Worm (Caenorhabditis elegans) whole organism, L1 larva: Measurements from ENCODE around the gene tat-6.

ENCODE experiments used
- F16B12.6 ChIP-seq: fragments of 150-350 bp; optimal IDR thresholded peaks from 2 replicates; lab custom pipeline; 2014; ENCODE audit warnings: missing biosample characterization, missing genetic modification characterization
- Y116A8C.19 ChIP-seq: sonication (generic microtip); optimal IDR thresholded peaks from 2 replicates; lab custom pipeline; 2016; ENCODE audit warnings: missing compliant biosample characterization, missing genetic modification characterization, borderline replicate concordance
- alr-1 ChIP-seq: fragments of 200-800 bp; sonication (Bioruptor generic); optimal IDR thresholded peaks from 2 replicates; lab custom pipeline; 2018; ENCODE audit warnings: borderline replicate concordance, mild to moderate bottlenecking, missing genetic modification characterization, missing compliant biosample characterization
- blmp-1 ChIP-seq: fragments of 150-350 bp; optimal IDR thresholded peaks from 2 replicates; lab custom pipeline; 2014; ENCODE audit warnings: missing biosample characterization, missing genetic modification characterization
- ceh-63 ChIP-seq: fragments of 200-800 bp; sonication (Bioruptor generic); optimal IDR thresholded peaks from 2 replicates; lab custom pipeline; 2018; ENCODE audit warnings: mild to moderate bottlenecking, missing genetic modification characterization, missing compliant biosample characterization
- ceh-8 ChIP-seq: fragments of 200-800 bp; sonication (Bioruptor generic); optimal IDR thresholded peaks from 2 replicates; lab custom pipeline; 2018; ENCODE audit warnings: mild to moderate bottlenecking, missing genetic modification characterization, moderate library complexity, missing compliant biosample characterization
- ceh-88 ChIP-seq: fragments of 200-800 bp; sonication (Bioruptor generic); IDR thresholded peaks from 2 replicates; pipeline ENCODE4 v1.3.6; 2022; ENCODE audit warnings: missing genetic modification characterization, missing compliant biosample characterization
- ceh-90 ChIP-seq: sonication (generic microtip); optimal IDR thresholded peaks from 2 replicates; lab custom pipeline; 2016; ENCODE audit warnings: missing genetic modification characterization, missing compliant biosample characterization
- dsc-1 ChIP-seq: sonication (generic microtip); optimal IDR thresholded peaks from 2 replicates; lab custom pipeline; 2016; ENCODE audit warnings: mild to moderate bottlenecking, missing genetic modification characterization, missing compliant biosample characterization
- efl-1 ChIP-seq, 4 experiments: fragments of 150-350 bp; optimal IDR thresholded peaks in 3 of 4; peaks in 1 of 4; 1 replicate in 1 of 4; 2 replicates in 3 of 4; lab custom pipeline; 2014; ENCODE audit warnings: missing biosample characterization in 2 of 4, missing genetic modification characterization in 2 of 4, missing genetic modification reagents in 2 of 4
- egl-13 ChIP-seq: sonication (generic microtip); optimal IDR thresholded peaks from 2 replicates; lab custom pipeline; 2016; ENCODE audit warnings: missing genotype, missing genetic modification reagents, missing genetic modification characterization, missing compliant biosample characterization
- elt-2 ChIP-seq: sonication (generic microtip); optimal IDR thresholded peaks from 2 replicates; lab custom pipeline; 2016; ENCODE audit warnings: missing genetic modification characterization, mild to moderate bottlenecking, inconsistent platforms, missing compliant biosample characterization, missing genetic modification reagents
- ets-5 ChIP-seq: fragments of 200-800 bp; sonication (Bioruptor generic); IDR thresholded peaks from 2 replicates; pipeline ENCODE4 v1.3.6; 2022; ENCODE audit warnings: missing genetic modification characterization, missing compliant biosample characterization
- fkh-4 ChIP-seq: sonication (generic microtip); optimal IDR thresholded peaks from 2 replicates; lab custom pipeline; 2016; ENCODE audit warnings: missing compliant biosample characterization, missing genetic modification characterization, borderline replicate concordance
- fos-1 ChIP-seq: fragments of 150-350 bp; optimal IDR thresholded peaks from 2 replicates; lab custom pipeline; 2014; ENCODE audit warnings: missing biosample characterization, missing genetic modification characterization
- hlh-17 ChIP-seq: fragments of 200-800 bp; sonication (Bioruptor generic); optimal IDR thresholded peaks from 2 replicates; lab custom pipeline; 2018; ENCODE audit warnings: missing genetic modification characterization, mild to moderate bottlenecking, missing compliant biosample characterization, moderate library complexity, borderline replicate concordance
- isw-1 ChIP-seq: fragments of 200-800 bp; sonication (Bioruptor generic); IDR thresholded peaks from 2 replicates; pipeline ENCODE4 v1.3.6; 2022; ENCODE audit warnings: missing genetic modification characterization, missing compliant biosample characterization
- jun-1 ChIP-seq: fragments of 150-350 bp; optimal IDR thresholded peaks from 2 replicates; lab custom pipeline; 2014; ENCODE audit warnings: missing biosample characterization, missing genetic modification reagents, missing genetic modification characterization
- lin-13 ChIP-seq: fragments of 150-350 bp; optimal IDR thresholded peaks from 2 replicates; lab custom pipeline; 2014; ENCODE audit warnings: missing biosample characterization, missing genetic modification reagents, missing genetic modification characterization
- lsy-2 ChIP-seq, 2 experiments: fragments of 150-350 bp; optimal IDR thresholded peaks; 2 replicates each; lab custom pipeline; 2014; ENCODE audit warnings: missing biosample characterization in 2 of 2, missing genetic modification characterization in 2 of 2
- mab-9 ChIP-seq: fragments of 200-800 bp; sonication (Bioruptor generic); IDR thresholded peaks from 2 replicates; pipeline ENCODE4 v1.3.6; 2022; ENCODE audit warnings: missing genetic modification reagents, missing genetic modification characterization, missing compliant biosample characterization
- mdl-1 ChIP-seq, 2 experiments: fragments of 150-350 bp; optimal IDR thresholded peaks; 2 replicates each; lab custom pipeline; 2014 to 2017; ENCODE audit warnings: missing biosample characterization in 2 of 2, missing genetic modification characterization in 2 of 2, inconsistent platforms in 1 of 2
- mef-2 ChIP-seq: fragments of 150-350 bp; optimal IDR thresholded peaks from 2 replicates; lab custom pipeline; 2014; ENCODE audit warnings: missing biosample characterization, missing genetic modification characterization
- mep-1 ChIP-seq: fragments of 150-350 bp; optimal IDR thresholded peaks from 2 replicates; lab custom pipeline; 2014; ENCODE audit warnings: missing biosample characterization, missing genetic modification characterization
- nhr-11 ChIP-seq: fragments of 150-350 bp; optimal IDR thresholded peaks from 2 replicates; lab custom pipeline; 2014; ENCODE audit warnings: missing biosample characterization, missing genetic modification characterization
- nhr-19 ChIP-seq: fragments of 200-800 bp; sonication (Bioruptor generic); conservative IDR thresholded peaks from 2 replicates; pipeline ENCODE4 v1.3.6; 2022; ENCODE audit warnings: missing genetic modification characterization, missing compliant biosample characterization
- nhr-20 ChIP-seq: sonication (generic microtip); optimal IDR thresholded peaks from 2 replicates; lab custom pipeline; 2016; ENCODE audit warnings: mild to moderate bottlenecking, missing genetic modification characterization, missing compliant biosample characterization
- nhr-28 ChIP-seq: fragments of 150-350 bp; optimal IDR thresholded peaks from 2 replicates; lab custom pipeline; 2014; ENCODE audit warnings: missing biosample characterization, missing genetic modification characterization
- nhr-76 ChIP-seq: sonication (generic microtip); optimal IDR thresholded peaks from 2 replicates; lab custom pipeline; 2017; ENCODE audit warnings: missing biosample characterization, missing genetic modification characterization
- nhr-84 ChIP-seq: sonication (generic microtip); optimal IDR thresholded peaks from 2 replicates; lab custom pipeline; 2017; ENCODE audit warnings: missing biosample characterization, missing genetic modification characterization
- nhr-85 ChIP-seq: sonication (generic microtip); peaks from one replicate; lab custom pipeline; 2016; ENCODE audit warnings: missing genetic modification characterization, inconsistent platforms, missing compliant biosample characterization
- pag-3 ChIP-seq: sonication (generic microtip); optimal IDR thresholded peaks from 2 replicates; lab custom pipeline; 2017; ENCODE audit warnings: missing genetic modification characterization, mild to moderate bottlenecking, missing compliant biosample characterization, antibody characterized with exemption, borderline replicate concordance; ENCODE audit not compliant: insufficient read depth
- pqm-1 ChIP-seq: sonication (generic microtip); optimal IDR thresholded peaks from 3 replicates; lab custom pipeline; 2017; ENCODE audit warnings: missing biosample characterization, missing genetic modification characterization
- rnt-1 ChIP-seq: sonication (generic microtip); optimal IDR thresholded peaks from 2 replicates; lab custom pipeline; 2016; ENCODE audit warnings: mild to moderate bottlenecking, missing genetic modification characterization, moderate library complexity, missing compliant biosample characterization
- skn-1 ChIP-seq: fragments of 150-350 bp; optimal IDR thresholded peaks from 2 replicates; lab custom pipeline; 2014; ENCODE audit warnings: missing biosample characterization, missing genetic modification characterization
- sox-4 ChIP-seq: sonication (generic microtip); optimal IDR thresholded peaks from 2 replicates; lab custom pipeline; 2016; ENCODE audit warnings: missing genetic modification characterization, missing compliant biosample characterization
- sptf-1 ChIP-seq: fragments of 150-350 bp; optimal IDR thresholded peaks from 2 replicates; lab custom pipeline; 2014; ENCODE audit warnings: missing biosample characterization, missing genetic modification characterization
- sup-37 ChIP-seq: fragments of 200-800 bp; sonication (Bioruptor generic); optimal IDR thresholded peaks from 2 replicates; lab custom pipeline; 2018; ENCODE audit warnings: mild to moderate bottlenecking, missing genetic modification characterization, missing compliant biosample characterization
- tlp-1 ChIP-seq: fragments of 150-350 bp; optimal IDR thresholded peaks from 2 replicates; lab custom pipeline; 2014; ENCODE audit warnings: missing biosample characterization, missing genetic modification characterization
- unc-30 ChIP-seq: sonication (generic microtip); optimal IDR thresholded peaks from 2 replicates; lab custom pipeline; 2017; ENCODE audit warnings: missing biosample characterization, missing genetic modification characterization
- unc-98 ChIP-seq: fragments of 200-800 bp; sonication (Bioruptor generic); IDR thresholded peaks from 2 replicates; pipeline ENCODE4 v1.3.6; 2022; ENCODE audit warnings: missing genetic modification characterization, missing compliant biosample characterization
- xbp-1 ChIP-seq: sonication (generic microtip); optimal IDR thresholded peaks from 2 replicates; lab custom pipeline; 2016; ENCODE audit warnings: missing genetic modification characterization, missing compliant biosample characterization
- zag-1 ChIP-seq: fragments of 150-350 bp; optimal IDR thresholded peaks from 2 replicates; lab custom pipeline; 2014; ENCODE audit warnings: missing biosample characterization, missing genetic modification characterization
- ztf-4 ChIP-seq: fragments of 150-350 bp; optimal IDR thresholded peaks from 2 replicates; lab custom pipeline; 2014; ENCODE audit warnings: missing biosample characterization, missing genetic modification characterization

tat-6 gene

DNA sequence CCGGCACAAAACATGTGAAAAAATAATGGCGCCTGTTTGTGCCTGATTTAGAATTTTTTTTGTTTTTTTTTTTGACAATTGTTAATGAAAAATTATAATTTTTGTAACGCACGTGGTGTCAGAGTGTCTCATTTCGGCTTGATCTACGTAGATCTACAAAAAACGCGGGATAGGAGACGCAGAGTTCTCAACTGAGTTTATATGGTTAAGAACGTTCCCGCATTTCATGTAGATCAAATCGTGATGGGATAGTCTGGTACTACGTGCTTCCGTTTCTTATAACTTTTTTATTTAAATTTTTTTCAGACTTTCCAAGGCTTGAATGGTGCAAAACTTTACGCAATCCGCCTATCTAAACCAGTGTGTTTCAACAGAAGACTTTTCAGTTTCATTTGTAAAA is at the start of gene tat-6:
Gene tat-6, plus strand, starts transcription at position 301 of the 400 bp plus-strand sequence.
- no peak for TF ChIP-seq rnt-1
- TF ChIP-seq mdl-1 (tag; optimal IDR thresholded peaks at IDR 0.05; lab: Kevin White, UChicago) = no peak
- no peak for TF ChIP-seq mab-9 (GFP tag; lab: Robert Waterston, UW)
- TF ChIP-seq skn-1 (tag; lab: Kevin White, UChicago) = no peak
- TF ChIP-seq nhr-84 = no peak
- no peak for TF ChIP-seq nhr-11

DNA sequence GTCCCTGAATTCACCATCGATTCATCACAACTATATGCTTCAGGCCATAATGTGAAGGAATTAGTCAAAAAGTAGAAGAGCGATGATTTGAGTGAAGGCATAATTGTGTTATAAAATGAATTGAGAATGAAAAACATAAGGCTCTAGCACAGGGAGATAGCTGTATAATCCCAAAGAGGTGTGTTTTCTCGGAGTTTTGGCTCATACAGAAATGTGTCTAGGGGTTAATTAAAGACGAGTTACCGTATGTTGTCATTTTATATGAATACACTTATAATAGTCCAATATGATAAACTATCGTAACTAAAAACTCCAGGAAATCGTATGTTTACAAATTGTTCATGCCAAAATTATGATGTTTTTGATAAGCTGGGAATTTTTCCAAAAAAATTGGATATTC is 48.1 kb upstream of the tat-6 start, which contains the start of gene srt-5:
Gene srt-5, minus strand, starts transcription at position 101 of the 400 bp plus-strand sequence.
- TF ChIP-seq efl-1 (optimal IDR thresholded peaks at IDR 0.05; lab: Kevin White, UChicago) = no peak
- TF ChIP-seq efl-1 (GFP tag; optimal IDR thresholded peaks at IDR 0.05 in 1 of 2; lab: Kevin White, UChicago) = no peak
- no peak for TF ChIP-seq lsy-2 (tag; optimal IDR thresholded peaks at IDR 0.05; lab: Kevin White, UChicago)
- no peak for TF ChIP-seq zag-1 (tag; lab: Kevin White, UChicago)
- TF ChIP-seq sup-37 (GFP tag; lab: Kevin White, UChicago) = no peak
- TF ChIP-seq isw-1 (GFP tag; lab: Robert Waterston, UW) = no peak
- TF ChIP-seq tlp-1 (tag; lab: Kevin White, UChicago) = no peak
- no peak for TF ChIP-seq egl-13 (tag; lab: Kevin White, UChicago)
- no peak for TF ChIP-seq pag-3 (tag; lab: Kevin White, UChicago)
- TF ChIP-seq nhr-28 (tag; lab: Kevin White, UChicago) = no peak
- no peak for TF ChIP-seq fos-1 (tag; lab: Kevin White, UChicago)
- TF ChIP-seq mdl-1 (tag; optimal IDR thresholded peaks at IDR 0.05; lab: Kevin White, UChicago) = no peak
- TF ChIP-seq nhr-84 = no peak

DNA sequence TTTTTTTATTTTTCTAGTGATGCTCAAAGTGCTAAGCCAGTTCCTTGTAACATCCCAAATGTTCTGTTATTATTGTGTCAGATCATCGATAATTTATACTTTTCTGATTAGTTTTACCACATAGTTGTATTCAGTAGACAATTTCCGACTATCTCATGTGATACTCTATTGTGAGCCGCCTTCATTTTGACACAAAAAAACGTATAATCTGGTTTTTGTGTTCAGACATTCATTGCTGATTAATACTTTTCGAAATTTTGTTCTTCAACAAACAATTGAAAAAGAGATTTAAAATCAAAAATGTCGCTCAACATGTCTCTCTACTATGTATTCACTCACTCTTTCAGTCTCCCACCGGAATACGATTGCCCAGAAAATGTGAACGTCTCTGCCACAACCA is 47.4 kb upstream of the tat-6 start, which contains the start of gene srt-7:
Gene srt-7, plus strand, starts transcription at position 301 of the 400 bp plus-strand sequence.
- TF ChIP-seq hlh-17 (GFP tag; lab: Kevin White, UChicago) = no peak
- TF ChIP-seq unc-30 = no peak
- no peak for TF ChIP-seq ets-5 (GFP tag; lab: Robert Waterston, UW)
- no peak for TF ChIP-seq lin-13 (GFP tag; lab: Kevin White, UChicago)
- TF ChIP-seq blmp-1 (tag; lab: Kevin White, UChicago) = no peak
- TF ChIP-seq Y116A8C.19 (tag; lab: Kevin White, UChicago) = no peak
- TF ChIP-seq mep-1 (tag; lab: Kevin White, UChicago) = no peak
- TF ChIP-seq efl-1 (optimal IDR thresholded peaks at IDR 0.05; lab: Kevin White, UChicago) = no peak
- no peak for TF ChIP-seq efl-1 (GFP tag; optimal IDR thresholded peaks at IDR 0.05 in 1 of 2; lab: Kevin White, UChicago)
- no peak for TF ChIP-seq alr-1 (tag; lab: Kevin White, UChicago)
- no peak for TF ChIP-seq ztf-4
- TF ChIP-seq sox-4 (tag; lab: Kevin White, UChicago) = no peak
- TF ChIP-seq F16B12.6 (tag; lab: Kevin White, UChicago) = no peak
- no peak for TF ChIP-seq zag-1 (tag; lab: Kevin White, UChicago)
- TF ChIP-seq elt-2 (tag; lab: Kevin White, UChicago) = no peak
- no peak for TF ChIP-seq nhr-11
- no peak for TF ChIP-seq nhr-20
- no peak for TF ChIP-seq xbp-1 (tag; lab: Kevin White, UChicago)
- TF ChIP-seq pqm-1 (tag; lab: Kevin White, UChicago) = no peak
- TF ChIP-seq nhr-76 (tag; lab: Kevin White, UChicago) = no peak

DNA sequence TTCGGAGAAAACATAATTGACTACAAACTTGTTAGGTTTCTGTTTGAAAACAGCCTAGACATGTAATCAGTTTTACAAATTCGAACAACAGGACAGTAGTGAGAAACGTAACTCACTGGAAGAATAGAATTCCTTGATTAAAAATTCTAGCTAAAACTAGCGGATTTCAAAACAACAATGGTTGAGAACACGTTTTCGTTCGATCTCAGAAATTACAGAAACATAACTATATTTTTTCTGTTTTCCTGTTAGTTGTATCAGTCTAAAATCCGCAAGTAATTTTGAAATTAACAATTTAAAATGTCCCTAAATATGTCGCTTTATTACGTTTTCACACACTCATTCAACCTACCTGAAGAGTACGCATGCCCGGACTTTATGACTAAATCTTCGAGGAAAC is 42.6 kb upstream of the tat-6 start, which contains the start of gene srt-8:
Gene srt-8, plus strand, starts transcription at position 301 of the 400 bp plus-strand sequence.
- TF ChIP-seq ztf-4 = no peak
- no peak for TF ChIP-seq fkh-4 (tag; lab: Kevin White, UChicago)
- no peak for TF ChIP-seq jun-1 (tag; lab: Kevin White, UChicago)
- TF ChIP-seq F16B12.6 (tag; lab: Kevin White, UChicago) = no peak
- TF ChIP-seq dsc-1 (tag; lab: Kevin White, UChicago) = no peak
- no peak for TF ChIP-seq unc-30
- no peak for TF ChIP-seq Y116A8C.19 (tag; lab: Kevin White, UChicago)
- no peak for TF ChIP-seq nhr-19
- TF ChIP-seq nhr-85 = no peak
- no peak for TF ChIP-seq mef-2 (tag; lab: Kevin White, UChicago)
- TF ChIP-seq ceh-63 = no peak
- TF ChIP-seq ceh-88 (GFP tag; lab: Robert Waterston, UW) = no peak
- TF ChIP-seq sptf-1 (tag; lab: Kevin White, UChicago) = no peak
- no peak for TF ChIP-seq ceh-8 (GFP tag; lab: Kevin White, UChicago)
- TF ChIP-seq ceh-90 (tag; lab: Kevin White, UChicago) = no peak
- TF ChIP-seq blmp-1 (tag; lab: Kevin White, UChicago) = no peak
- no peak for TF ChIP-seq unc-98 (GFP tag; lab: Robert Waterston, UW)
- TF ChIP-seq xbp-1 (tag; lab: Kevin White, UChicago) = no peak
- TF ChIP-seq alr-1 (tag; lab: Kevin White, UChicago) = no peak
